Fruit fly (Drosophila melanogaster): ENCODE data around the gene RpS3A.

RpS3A gene

DNA sequence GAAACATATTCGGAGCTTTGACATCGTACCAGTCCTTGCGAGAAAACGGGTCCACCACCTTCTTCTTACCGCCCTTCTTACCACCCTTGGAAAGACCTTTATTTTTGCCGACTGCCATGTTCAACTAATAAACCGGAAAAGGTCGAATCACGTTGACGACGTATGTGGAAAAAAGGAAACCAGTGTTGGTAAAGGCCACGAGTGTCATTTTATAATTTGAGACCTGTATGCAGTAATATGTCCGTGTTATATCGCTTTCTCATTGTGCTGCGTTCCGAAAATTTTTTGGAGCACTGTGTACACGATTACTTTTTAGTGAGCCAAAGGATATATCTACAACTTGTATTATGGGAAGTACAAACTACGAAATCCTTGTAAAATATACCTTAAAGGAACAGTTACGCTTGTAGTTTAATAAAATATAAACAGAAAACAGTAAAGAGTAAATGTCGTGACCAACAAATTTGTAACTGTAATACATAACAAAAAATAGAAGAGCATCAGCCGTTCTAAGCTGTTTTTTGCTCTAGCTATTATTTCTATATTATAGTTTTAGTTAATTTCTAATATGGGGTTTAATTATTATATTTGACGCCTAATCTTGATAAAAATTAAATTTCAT, at the start of gene RpS3A:
TSS of gene RpS3A (minus strand) at position 145 of the 622 bp plus-strand sequence.
- peak; percentile 72 for TF ChIP-seq shn (GFP tag; optimal IDR thresholded peaks at IDR 0.05)
- peak; percentile 18 for TF ChIP-seq Neu2 (GFP tag; optimal IDR thresholded peaks at IDR 0.05; ENCODE audit: borderline replicate concordance)
- peak; percentile 90 for TF ChIP-seq CG33213 (GFP tag; optimal IDR thresholded peaks at IDR 0.05)
- peak; percentile 73 for TF ChIP-seq Camta (GFP tag; optimal IDR thresholded peaks at IDR 0.05)
- TF ChIP-seq tgo (GFP tag; IDR thresholded peaks at IDR 0.05) = no peak
- peak; percentile 71 for TF ChIP-seq ATbp (GFP tag; optimal IDR thresholded peaks at IDR 0.05)
- TF ChIP-seq CG15073 (GFP tag; optimal IDR thresholded peaks at IDR 0.05) = no peak
- no peak for TF ChIP-seq Doc3 (GFP tag; IDR thresholded peaks at IDR 0.05; ENCODE audit: partially characterized antibody)
- peak; percentile 80 for TF ChIP-seq CG13894 (tag; optimal IDR thresholded peaks at IDR 0.05)
- no peak for TF ChIP-seq Ssrp (tag; optimal IDR thresholded peaks at IDR 0.05)
- no peak for TF ChIP-seq hkb (optimal IDR thresholded peaks at IDR 0.05)
- peak; percentile 60; the same call in 1 of the 2 replicates for TF ChIP-seq hkb (GFP tag; IDR thresholded peaks at IDR 0.05)
- TF ChIP-seq repo (GFP tag; optimal IDR thresholded peaks at IDR 0.05) = peak; percentile 42
- TF ChIP-seq CG13624 (GFP tag; optimal IDR thresholded peaks at IDR 0.05) = peak; percentile 86
- peak; percentile 64 for TF ChIP-seq CG10274 (GFP tag; optimal IDR thresholded peaks at IDR 0.05)
- no peak for TF ChIP-seq CG11247 (GFP tag; IDR thresholded peaks at IDR 0.05)
- peak; percentile 95 for TF ChIP-seq CG10267 (tag; optimal IDR thresholded peaks at IDR 0.05)
- TF ChIP-seq BtbVII (GFP tag; optimal IDR thresholded peaks at IDR 0.05) = peak; percentile 85
- no peak for TF ChIP-seq Optix (GFP tag; IDR thresholded peaks at IDR 0.05)
- TF ChIP-seq CG1529 (GFP tag; optimal IDR thresholded peaks at IDR 0.05) = peak; percentile 45
- TF ChIP-seq gro (GFP tag; optimal IDR thresholded peaks at IDR 0.05) = peak; percentile 82
- peak; percentile 18 for TF ChIP-seq CG13123 (GFP tag; optimal IDR thresholded peaks at IDR 0.05)
- TF ChIP-seq CG6765 (GFP tag; optimal IDR thresholded peaks at IDR 0.05) = peak; percentile 86
- peak; percentile 70 for TF ChIP-seq eyg (GFP tag; optimal IDR thresholded peaks at IDR 0.05)
- peak; percentile 89 for TF ChIP-seq Mes4 (GFP tag; optimal IDR thresholded peaks at IDR 0.05)
- TF ChIP-seq gsb (GFP tag; IDR thresholded peaks at IDR 0.05) = no peak
- no peak for TF ChIP-seq hbn (GFP tag; IDR thresholded peaks at IDR 0.05; ENCODE audit: partially characterized antibody)
- TF ChIP-seq aop (GFP tag; IDR thresholded peaks at IDR 0.05) = no peak
- no peak; the same call in 2 of the 3 replicates for TF ChIP-seq CG11093 (GFP tag; IDR thresholded peaks at IDR 0.05)
- TF ChIP-seq CG1647 (GFP tag; optimal IDR thresholded peaks at IDR 0.05) = peak; percentile 56
- TF ChIP-seq CG10979 (tag; optimal IDR thresholded peaks at IDR 0.05) = peak; percentile 61
- TF ChIP-seq stc (GFP tag; IDR thresholded peaks at IDR 0.05) = peak; percentile 43; the same call in 1 of the 2 replicates
- peak; percentile 74 for TF ChIP-seq CG31365 (tag; optimal IDR thresholded peaks at IDR 0.05)
- peak; percentile 59 for TF ChIP-seq NK7.1 (GFP tag; optimal IDR thresholded peaks at IDR 0.05)
- TF ChIP-seq sd (tag; optimal IDR thresholded peaks at IDR 0.05) = no peak
- TF ChIP-seq salm (tag; optimal IDR thresholded peaks at IDR 0.05) = peak; percentile 69
- no peak for TF ChIP-seq vfl (GFP tag; optimal IDR thresholded peaks at IDR 0.05)
- peak; percentile 91 for TF ChIP-seq chm (GFP tag; IDR thresholded peaks at IDR 0.05)
- TF ChIP-seq inv (GFP tag; IDR thresholded peaks at IDR 0.05; ENCODE audit: partially characterized antibody) = no peak
- peak; percentile 49 for TF ChIP-seq CG2202 (tag; optimal IDR thresholded peaks at IDR 0.05)
- no peak for TF ChIP-seq ase (GFP tag; IDR thresholded peaks at IDR 0.05)
- TF ChIP-seq dmrt11E (tag; optimal IDR thresholded peaks at IDR 0.05) = peak; percentile 65
- no peak for TF ChIP-seq corto (GFP tag; optimal IDR thresholded peaks at IDR 0.05)
- TF ChIP-seq hth (optimal IDR thresholded peaks at IDR 0.05) = no peak
- no peak for TF ChIP-seq fd64A (GFP tag; optimal IDR thresholded peaks at IDR 0.05)
- peak; percentile 49 for TF ChIP-seq Sox100B (GFP tag; optimal IDR thresholded peaks at IDR 0.05)
- no peak for TF ChIP-seq Opbp (GFP tag; IDR thresholded peaks at IDR 0.05; ENCODE audit: partially characterized antibody)
- TF ChIP-seq dan (GFP tag; IDR thresholded peaks at IDR 0.05) = no peak
- peak; percentile 86 for TF ChIP-seq pzg (GFP tag; optimal IDR thresholded peaks at IDR 0.05)
- no peak for TF ChIP-seq CG2129 (GFP tag; IDR thresholded peaks at IDR 0.05; ENCODE audit: partially characterized antibody)
- peak; percentile 61 for TF ChIP-seq Spps (tag; optimal IDR thresholded peaks at IDR 0.05)

Data from whole organism, embryonic.